Worm (Caenorhabditis elegans) whole organism, young adult: Measurements from ENCODE around the gene srw-67.
A peak's percentile ranks its signal among the peaks of the same experiment; 100 is the strongest.

ENCODE experiments used
- B0035.1 ChIP-seq: sonication (generic microtip); optimal IDR thresholded peaks from 2 replicates; lab custom pipeline; 2016; ENCODE audit warnings: missing genetic modification characterization, mild to moderate bottlenecking, missing compliant biosample characterization, missing genotype, missing genetic modification reagents
- C06A6.2 ChIP-seq: fragments of 200-800 bp; sonication (Bioruptor generic); conservative IDR thresholded peaks from 2 replicates; pipeline ENCODE4 v1.3.6; 2022; ENCODE audit warnings: missing genetic modification characterization, missing compliant biosample characterization
- D2030.7 ChIP-seq: fragments of 200-800 bp; sonication (Bioruptor generic); IDR thresholded peaks from 2 replicates; pipeline ENCODE4 v1.3.6; 2022; ENCODE audit warnings: missing genetic modification reagents, missing genetic modification characterization, missing compliant biosample characterization
- F23B12.7 ChIP-seq: sonication (generic microtip); optimal IDR thresholded peaks from 2 replicates; lab custom pipeline; 2017; ENCODE audit warnings: missing genetic modification characterization, mild to moderate bottlenecking, missing compliant biosample characterization, antibody characterized with exemption, moderate library complexity; ENCODE audit not compliant: insufficient read depth
- F33H1.4 ChIP-seq: fragments of 200-800 bp; sonication (Bioruptor generic); IDR thresholded peaks from 2 replicates; pipeline ENCODE4 v1.3.6; 2022; ENCODE audit warnings: missing genetic modification reagents, missing genetic modification characterization, missing compliant biosample characterization
- F49E8.2 ChIP-seq: sonication (generic microtip); optimal IDR thresholded peaks from 3 replicates; lab custom pipeline; 2017; ENCODE audit warnings: missing genetic modification characterization, mild to moderate bottlenecking, missing compliant biosample characterization, antibody characterized with exemption, moderate library complexity; ENCODE audit not compliant: insufficient read depth
- F55B11.4 ChIP-seq: sonication (generic microtip); optimal IDR thresholded peaks from 2 replicates; lab custom pipeline; 2016; ENCODE audit warnings: missing compliant biosample characterization, missing genetic modification characterization, borderline replicate concordance; ENCODE audit not compliant: insufficient read depth
- K11D2.4 ChIP-seq: fragments of 200-800 bp; sonication (Bioruptor generic); IDR thresholded peaks from 2 replicates; pipeline ENCODE4 v1.3.6; 2022; ENCODE audit warnings: missing genetic modification reagents, missing genetic modification characterization, missing compliant biosample characterization
- Y56A3A.18 ChIP-seq: fragments of 200-800 bp; sonication (Bioruptor generic); IDR thresholded peaks from 2 replicates; pipeline ENCODE4 v1.3.6; 2022; ENCODE audit warnings: missing genetic modification reagents, missing genetic modification characterization, missing compliant biosample characterization
- Y79H2A.3 ChIP-seq: fragments of 200-800 bp; sonication (Bioruptor generic); conservative IDR thresholded peaks from 2 replicates; pipeline ENCODE4 v1.3.6; 2022; ENCODE audit warnings: missing genetic modification reagents, missing genetic modification characterization, missing compliant biosample characterization
- aptf-2 ChIP-seq: fragments of 200-800 bp; sonication (Bioruptor generic); conservative IDR thresholded peaks from 2 replicates; pipeline ENCODE4 v1.3.6; 2022; ENCODE audit warnings: missing genetic modification reagents, missing genetic modification characterization, missing compliant biosample characterization
- aptf-3 ChIP-seq: fragments of 200-800 bp; sonication (Bioruptor generic); IDR thresholded peaks from 2 replicates; pipeline ENCODE4 v1.3.6; 2022; ENCODE audit warnings: missing genetic modification characterization, missing compliant biosample characterization
- attf-5 ChIP-seq: fragments of 200-800 bp; sonication (Bioruptor generic); optimal IDR thresholded peaks from 2 replicates; lab custom pipeline; 2018; ENCODE audit warnings: mild to moderate bottlenecking, missing genetic modification characterization, missing compliant biosample characterization
- bed-1 ChIP-seq: fragments of 200-800 bp; sonication (Bioruptor generic); IDR thresholded peaks from 2 replicates; pipeline ENCODE4 v1.3.6; 2022; ENCODE audit warnings: missing genetic modification reagents, missing genetic modification characterization, missing compliant biosample characterization
- cebp-2 ChIP-seq: fragments of 200-800 bp; sonication (Bioruptor generic); IDR thresholded peaks from 2 replicates; pipeline ENCODE4 v1.3.6; 2022; ENCODE audit warnings: missing genetic modification characterization, missing compliant biosample characterization
- ceh-100 ChIP-seq: fragments of 200-800 bp; sonication (Bioruptor generic); IDR thresholded peaks from 2 replicates; pipeline ENCODE4 v1.3.6; 2022; ENCODE audit warnings: missing genetic modification reagents, missing genetic modification characterization, missing compliant biosample characterization
- ceh-58 ChIP-seq: fragments of 200-800 bp; sonication (Bioruptor generic); IDR thresholded peaks from 2 replicates; pipeline ENCODE4 v1.3.6; 2022; ENCODE audit warnings: missing genetic modification characterization, missing compliant biosample characterization
- chd-7 ChIP-seq: sonication (generic microtip); optimal IDR thresholded peaks from 2 replicates; lab custom pipeline; 2016; ENCODE audit warnings: mild to moderate bottlenecking, missing genetic modification characterization, moderate library complexity, missing compliant biosample characterization
- die-1 ChIP-seq: sonication (generic microtip); optimal IDR thresholded peaks from 2 replicates; lab custom pipeline; 2016; ENCODE audit warnings: missing genotype, mild to moderate bottlenecking, missing genetic modification characterization, missing compliant biosample characterization
- egl-18 ChIP-seq: fragments of 200-800 bp; sonication (Bioruptor generic); IDR thresholded peaks from 2 replicates; pipeline ENCODE4 v1.3.6; 2022; ENCODE audit warnings: missing genetic modification reagents, missing genetic modification characterization, missing compliant biosample characterization
- egl-44 ChIP-seq: fragments of 200-800 bp; sonication (Bioruptor generic); IDR thresholded peaks from 2 replicates; pipeline ENCODE4 v1.3.6; 2022; ENCODE audit warnings: missing genetic modification reagents, missing genetic modification characterization, missing compliant biosample characterization
- egrh-3 ChIP-seq: fragments of 200-800 bp; sonication (Bioruptor generic); IDR thresholded peaks from 2 replicates; pipeline ENCODE4 v1.3.6; 2022; ENCODE audit warnings: missing genetic modification reagents, missing genetic modification characterization, missing compliant biosample characterization
- ets-4 ChIP-seq: fragments of 200-800 bp; sonication (Bioruptor generic); optimal IDR thresholded peaks from 2 replicates; lab custom pipeline; 2018; ENCODE audit warnings: mild to moderate bottlenecking, missing genetic modification characterization, missing compliant biosample characterization
- hrde-1 ChIP-seq: sonication (generic microtip); optimal IDR thresholded peaks from 2 replicates; lab custom pipeline; 2016; ENCODE audit warnings: missing genetic modification characterization, mild to moderate bottlenecking, missing compliant biosample characterization, moderate library complexity, missing genotype, missing genetic modification reagents, borderline replicate concordance
- lag-1 ChIP-seq: fragments of 200-800 bp; sonication (Bioruptor generic); IDR thresholded peaks from 2 replicates; pipeline ENCODE4 v1.3.6; 2022; ENCODE audit warnings: missing genetic modification reagents, missing genetic modification characterization, missing compliant biosample characterization
- let-607 ChIP-seq, 2 experiments: fragments of 200-800 bp in 1 of 2; sonication (Bioruptor generic) in 1 of 2; sonication (generic microtip) in 1 of 2; optimal IDR thresholded peaks; 2 replicates each; lab custom pipeline; 2016 to 2018; ENCODE audit warnings: mild to moderate bottlenecking in 2 of 2, missing compliant biosample characterization in 2 of 2, missing genetic modification characterization in 2 of 2, moderate library complexity in 2 of 2, missing genotype in 1 of 2
- lin-26 ChIP-seq: fragments of 200-800 bp; sonication (Bioruptor generic); IDR thresholded peaks from 2 replicates; pipeline ENCODE4 v1.3.6; 2022; ENCODE audit warnings: missing genetic modification reagents, missing genetic modification characterization, missing compliant biosample characterization
- lin-35 ChIP-seq, 3 experiments: fragments of 150-350 bp in 2 of 3; sonication (generic microtip) in 1 of 3; optimal IDR thresholded peaks; 2 replicates each; lab custom pipeline; 2014 to 2018; ENCODE audit warnings: missing biosample characterization in 3 of 3, missing genetic modification characterization in 3 of 3, missing genetic modification reagents in 3 of 3
- lin-54 ChIP-seq: fragments of 200-800 bp; sonication (Bioruptor generic); optimal IDR thresholded peaks from 2 replicates; lab custom pipeline; 2018; ENCODE audit warnings: mild to moderate bottlenecking, missing genetic modification characterization, missing compliant biosample characterization
- lir-1 ChIP-seq: fragments of 200-800 bp; sonication (Bioruptor generic); conservative IDR thresholded peaks from 2 replicates; pipeline ENCODE4 v1.3.6; 2022; ENCODE audit warnings: missing genetic modification reagents, missing genetic modification characterization, missing compliant biosample characterization
- lsl-1 ChIP-seq: fragments of 200-800 bp; sonication (Bioruptor generic); optimal IDR thresholded peaks from 2 replicates; lab custom pipeline; 2018; ENCODE audit warnings: mild to moderate bottlenecking, missing genetic modification characterization, moderate library complexity, missing compliant biosample characterization
- madf-3 ChIP-seq: fragments of 200-800 bp; sonication (Bioruptor generic); IDR thresholded peaks from 2 replicates; pipeline ENCODE4 v1.3.6; 2022; ENCODE audit warnings: missing genetic modification reagents, missing genetic modification characterization, missing compliant biosample characterization
- madf-6 ChIP-seq: fragments of 200-800 bp; sonication (Bioruptor generic); IDR thresholded peaks from 2 replicates; pipeline ENCODE4 v1.3.6; 2022; ENCODE audit warnings: missing genetic modification reagents, missing genetic modification characterization, missing compliant biosample characterization
- mel-28 ChIP-seq: sonication (generic microtip); optimal IDR thresholded peaks from 2 replicates; lab custom pipeline; 2016; ENCODE audit warnings: borderline replicate concordance, mild to moderate bottlenecking, missing genetic modification characterization, missing compliant biosample characterization
- nfya-1 ChIP-seq: sonication (generic microtip); optimal IDR thresholded peaks from 2 replicates; lab custom pipeline; 2017; ENCODE audit warnings: antibody characterized with exemption, missing compliant biosample characterization, missing genetic modification characterization, borderline replicate concordance; ENCODE audit not compliant: insufficient read depth
- nfyb-1 ChIP-seq: fragments of 200-800 bp; sonication (Bioruptor generic); IDR thresholded peaks from 2 replicates; pipeline ENCODE4 v1.3.6; 2022; ENCODE audit warnings: missing genetic modification reagents, missing genetic modification characterization, missing compliant biosample characterization
- nhr-80 ChIP-seq: sonication (generic microtip); optimal IDR thresholded peaks from 2 replicates; lab custom pipeline; 2016; ENCODE audit warnings: missing genetic modification characterization, missing compliant biosample characterization
- pbrm-1 ChIP-seq: fragments of 200-800 bp; sonication (Bioruptor generic); IDR thresholded peaks from 2 replicates; pipeline ENCODE4 v1.3.6; 2022; ENCODE audit warnings: missing genetic modification reagents, missing genetic modification characterization, missing compliant biosample characterization
- pha-4 ChIP-seq: fragments of 150-350 bp; sonication (generic microtip); optimal IDR thresholded peaks from 2 replicates; lab custom pipeline; 2014; ENCODE audit warnings: missing biosample characterization, missing genetic modification reagents, missing genetic modification characterization
- rcor-1 ChIP-seq: fragments of 200-800 bp; sonication (Bioruptor generic); IDR thresholded peaks from 2 replicates; pipeline ENCODE4 v1.3.6; 2022; ENCODE audit warnings: missing genetic modification reagents, missing genetic modification characterization, missing compliant biosample characterization
- tbp1 ChIP-seq: fragments of 200-800 bp; sonication (Bioruptor generic); optimal IDR thresholded peaks from 2 replicates; lab custom pipeline; 2018; ENCODE audit warnings: mild to moderate bottlenecking, missing genetic modification characterization, missing compliant biosample characterization
- tbx-9 ChIP-seq: sonication (generic microtip); optimal IDR thresholded peaks from 2 replicates; lab custom pipeline; 2016; ENCODE audit warnings: borderline replicate concordance, missing genetic modification characterization, inconsistent platforms, missing compliant biosample characterization
- ztf-22 ChIP-seq: fragments of 200-800 bp; sonication (Bioruptor generic); optimal IDR thresholded peaks from 2 replicates; lab custom pipeline; 2018; ENCODE audit warnings: mild to moderate bottlenecking, missing genetic modification characterization, moderate library complexity, missing compliant biosample characterization

The srw-67 gene

ce11 chrV:7434805-7435363, 17.4 kb downstream of the srw-67 start (continued):
- TF ChIP-seq pha-4 (tag; lab: Kevin White, UChicago) = peak; percentile 76
- no peak for TF ChIP-seq aptf-2 (GFP tag; lab: Robert Waterston, UW)
- TF ChIP-seq F49E8.2 (tag; lab: Kevin White, UChicago) = no peak
- no peak for TF ChIP-seq rcor-1
- 0 out of 2 replicates have a peak, but pooled peaks have one; percentile 30 for TF ChIP-seq K11D2.4 (GFP tag; lab: Robert Waterston, UW)
- no peak for TF ChIP-seq F23B12.7 (tag; lab: Kevin White, UChicago)
- TF ChIP-seq F33H1.4 (GFP tag; lab: Robert Waterston, UW) = no peak
- no peak for TF ChIP-seq ets-4 (GFP tag; lab: Kevin White, UChicago)
- TF ChIP-seq lir-1 (GFP tag; lab: Robert Waterston, UW) = no peak
- TF ChIP-seq ztf-22 (GFP tag; lab: Kevin White, UChicago) = no peak
- TF ChIP-seq B0035.1 (tag; lab: Kevin White, UChicago) = no peak
- no peak for TF ChIP-seq F55B11.4 (tag; lab: Kevin White, UChicago)
- TF ChIP-seq lsl-1 = no peak
- peak; percentile 46 for TF ChIP-seq tbp1 (GFP tag; lab: Kevin White, UChicago)
- TF ChIP-seq C06A6.2 (GFP tag; lab: Robert Waterston, UW) = no peak
- TF ChIP-seq attf-5 (GFP tag; lab: Kevin White, UChicago) = peak; percentile 32
- no peak for TF ChIP-seq die-1 (tag; lab: Kevin White, UChicago)
- no peak for TF ChIP-seq hrde-1 (tag; lab: Kevin White, UChicago)
- TF ChIP-seq let-607 (tag; optimal IDR thresholded peaks at IDR 0.05; lab: Kevin White, UChicago) = no peak
- TF ChIP-seq aptf-3 = no peak
- no peak for TF ChIP-seq lag-1 (GFP tag; lab: Robert Waterston, UW)
- no peak for TF ChIP-seq pbrm-1 (GFP tag; lab: Robert Waterston, UW)
- TF ChIP-seq ceh-58 (GFP tag; lab: Robert Waterston, UW) = no peak
- no peak for TF ChIP-seq egrh-3 (GFP tag; lab: Robert Waterston, UW)
- peak; percentile 45 for TF ChIP-seq nhr-80
- TF ChIP-seq lin-35 (GFP tag; optimal IDR thresholded peaks at IDR 0.05; lab: Kevin White, UChicago) = no peak
- TF ChIP-seq cebp-2 = no peak
- TF ChIP-seq nfya-1 (tag; lab: Kevin White, UChicago) = no peak
- TF ChIP-seq mel-28 (tag; lab: Kevin White, UChicago) = no peak
- TF ChIP-seq Y79H2A.3 = no peak
- TF ChIP-seq chd-7 (tag; lab: Kevin White, UChicago) = peak; percentile 25
- no peak for TF ChIP-seq egl-18 (GFP tag; lab: Robert Waterston, UW)
- peak; percentile 9 for TF ChIP-seq lin-54
- TF ChIP-seq nfyb-1 = peak; percentile 55
- no peak for TF ChIP-seq madf-3
- no peak for TF ChIP-seq D2030.7
- no peak for TF ChIP-seq bed-1 (GFP tag; lab: Robert Waterston, UW)
- 0 out of 2 replicates have a peak, but pooled peaks have one; percentile 29 for TF ChIP-seq Y56A3A.18
- no peak for TF ChIP-seq ceh-100 (GFP tag; lab: Robert Waterston, UW)
- TF ChIP-seq egl-44 = no peak
- no peak for TF ChIP-seq madf-6 (GFP tag; lab: Robert Waterston, UW)
- no peak for TF ChIP-seq tbx-9 (tag; lab: Kevin White, UChicago)
- no peak for TF ChIP-seq lin-26
- TF ChIP-seq, all 124 proteins: peak for 21
